Fruit fly (Drosophila melanogaster) whole organism, embryonic: Measurements from ENCODE around the gene Fer2.
A peak's percentile ranks its signal among the peaks of the same experiment; 100 is the strongest.

Experiments
- Bdp1 ChIP-seq: fragments of 200-800 bp; sonication (Bioruptor generic); optimal IDR thresholded peaks from 3 replicates; lab custom pipeline; 2016; ENCODE audit warnings: missing biosample characterization, missing genetic modification characterization
- CG10267 ChIP-seq: fragments of 200-800 bp; sonication (Bioruptor generic); optimal IDR thresholded peaks from 2 replicates; lab custom pipeline; 2018; ENCODE audit warnings: missing biosample characterization, mild to moderate bottlenecking, missing genetic modification characterization, moderate library complexity
- CG10431 ChIP-seq: fragments of 200-800 bp; sonication (Bioruptor generic); optimal IDR thresholded peaks from 3 replicates; lab custom pipeline; 2018; ENCODE audit warnings: missing biosample characterization, mild to moderate bottlenecking, missing genetic modification characterization
- CG10462 ChIP-seq: fragments of 200-800 bp; sonication (Bioruptor generic); optimal IDR thresholded peaks from 2 replicates; lab custom pipeline; 2016; ENCODE audit warnings: missing biosample characterization, missing genetic modification characterization
- CG10959 ChIP-seq: fragments of 200-800 bp; sonication (Bioruptor generic); IDR thresholded peaks from 2 replicates; pipeline ENCODE4 v1.3.6; 2022; ENCODE audit warnings: missing biosample characterization, missing genetic modification characterization
- CG12071 ChIP-seq: fragments of 200-800 bp; sonication (Bioruptor generic); optimal IDR thresholded peaks from 3 replicates; lab custom pipeline; 2018; ENCODE audit warnings: missing biosample characterization, mild to moderate bottlenecking, missing genetic modification characterization
- CG12942 ChIP-seq: fragments of 200-800 bp; sonication (Bioruptor generic); optimal IDR thresholded peaks from 3 replicates; lab custom pipeline; 2016; ENCODE audit warnings: missing biosample characterization, missing genetic modification characterization
- CG14014 ChIP-seq: fragments of 200-800 bp; sonication (Bioruptor generic); IDR thresholded peaks from 2 replicates; pipeline ENCODE4 v1.3.6; 2022; ENCODE audit warnings: missing biosample characterization, missing genetic modification characterization
- CG14050 ChIP-seq: fragments of 200-800 bp; sonication (Bioruptor generic); IDR thresholded peaks from 3 replicates; pipeline ENCODE4 v1.3.6; 2022; ENCODE audit warnings: missing biosample characterization, missing genetic modification characterization
- CG1603 ChIP-seq: fragments of 200-800 bp; sonication (Bioruptor generic); optimal IDR thresholded peaks from 2 replicates; lab custom pipeline; 2019; ENCODE audit warnings: missing biosample characterization, mild to moderate bottlenecking, missing genetic modification characterization, moderate library complexity
- CG17802 ChIP-seq: fragments of 200-800 bp; sonication (Bioruptor generic); optimal IDR thresholded peaks from 2 replicates; lab custom pipeline; 2018; ENCODE audit warnings: missing biosample characterization, mild to moderate bottlenecking, missing genetic modification characterization, moderate library complexity
- CG2116 ChIP-seq: fragments of 200-800 bp; sonication (Bioruptor generic); optimal IDR thresholded peaks from 3 replicates; lab custom pipeline; 2018; ENCODE audit warnings: missing biosample characterization, mild to moderate bottlenecking, missing genetic modification characterization
- CG34224 ChIP-seq: fragments of 200-800 bp; sonication (Bioruptor generic); IDR thresholded peaks from 3 replicates; pipeline ENCODE4 v1.3.6; 2022; ENCODE audit warnings: missing biosample characterization, missing genetic modification characterization; ENCODE audit not compliant: partially characterized antibody
- CG4328 ChIP-seq: fragments of 200-800 bp; sonication (Bioruptor generic); optimal IDR thresholded peaks from 3 replicates; lab custom pipeline; 2017; ENCODE audit warnings: missing biosample characterization, missing genetic modification reagents, missing genetic modification characterization
- CG4404 ChIP-seq: fragments of 200-800 bp; sonication (Bioruptor generic); IDR thresholded peaks from 2 replicates; pipeline ENCODE4 v1.3.6; 2022; ENCODE audit warnings: missing biosample characterization, missing genetic modification characterization
- CG4424 ChIP-seq: fragments of 200-800 bp; sonication (Bioruptor generic); optimal IDR thresholded peaks from 3 replicates; lab custom pipeline; 2016; ENCODE audit warnings: missing biosample characterization, missing genetic modification characterization
- CG6689 ChIP-seq: fragments of 200-800 bp; sonication (Bioruptor generic); IDR thresholded peaks from 2 replicates; pipeline ENCODE4 v1.3.6; 2022; ENCODE audit warnings: missing biosample characterization, missing genetic modification characterization
- CG7963 ChIP-seq: fragments of 200-800 bp; sonication (Bioruptor generic); IDR thresholded peaks from 3 replicates; pipeline ENCODE4 v1.3.6; 2022; ENCODE audit warnings: missing biosample characterization, missing genetic modification characterization; ENCODE audit not compliant: partially characterized antibody
- CG7987 ChIP-seq: fragments of 200-800 bp; sonication (Bioruptor generic); optimal IDR thresholded peaks from 2 replicates; lab custom pipeline; 2018; ENCODE audit warnings: missing biosample characterization, mild to moderate bottlenecking, missing genetic modification characterization, moderate library complexity
- CG8478 ChIP-seq: fragments of >200 bp; optimal IDR thresholded peaks from 2 replicates; lab custom pipeline; 2018
- HLH3B ChIP-seq: fragments of 200-800 bp; sonication (Bioruptor generic); IDR thresholded peaks from 2 replicates; pipeline ENCODE4 v1.3.6; 2022; ENCODE audit warnings: missing biosample characterization, missing genetic modification characterization
- Hand ChIP-seq: fragments of 200-800 bp; sonication (Bioruptor generic); optimal IDR thresholded peaks from 2 replicates; lab custom pipeline; 2017; ENCODE audit warnings: mild to moderate bottlenecking, missing biosample characterization, missing genetic modification reagents, missing genetic modification characterization
- Oaz ChIP-seq: fragments of 200-800 bp; sonication (Bioruptor generic); IDR thresholded peaks from 2 replicates; pipeline ENCODE4 v1.3.6; 2022; ENCODE audit warnings: missing biosample characterization, missing genetic modification characterization
- Oli ChIP-seq: fragments of 200-800 bp; sonication (Bioruptor generic); optimal IDR thresholded peaks from 2 replicates; lab custom pipeline; 2018; ENCODE audit warnings: missing biosample characterization, mild to moderate bottlenecking, missing genetic modification characterization, moderate library complexity
- Pdp1 ChIP-seq, 2 experiments: fragments of 200-800 bp; sonication (Bioruptor generic); optimal IDR thresholded peaks; 3 replicates each; lab custom pipeline; 2016; ENCODE audit warnings: missing biosample characterization in 2 of 2, missing genetic modification characterization in 2 of 2, mild to moderate bottlenecking in 1 of 2, moderate library complexity in 1 of 2
- Ssrp ChIP-seq: fragments of 200-800 bp; sonication (Bioruptor generic); optimal IDR thresholded peaks from 2 replicates; lab custom pipeline; 2018; ENCODE audit warnings: missing biosample characterization, mild to moderate bottlenecking, missing genetic modification characterization, moderate library complexity
- ato ChIP-seq: fragments of 200-800 bp; sonication (Bioruptor generic); IDR thresholded peaks from 2 replicates; pipeline ENCODE4 v1.3.6; 2022; ENCODE audit warnings: missing biosample characterization, missing genetic modification characterization; ENCODE audit not compliant: partially characterized antibody
- bbx ChIP-seq: fragments of 200-800 bp; sonication (Bioruptor generic); IDR thresholded peaks from 2 replicates; pipeline ENCODE4 v1.3.6; 2022; ENCODE audit warnings: missing biosample characterization, missing genetic modification characterization; ENCODE audit not compliant: partially characterized antibody
- br ChIP-seq: fragments of >200 bp; optimal IDR thresholded peaks from 2 replicates; lab custom pipeline; 2017
- cwo ChIP-seq: fragments of 200-800 bp; sonication (Bioruptor generic); optimal IDR thresholded peaks from 3 replicates; lab custom pipeline; 2017; ENCODE audit warnings: missing biosample characterization, missing genetic modification characterization, mild to moderate bottlenecking, moderate library complexity, missing genetic modification reagents
- danr ChIP-seq: fragments of 200-800 bp; sonication (Bioruptor generic); IDR thresholded peaks from 2 replicates; pipeline ENCODE4 v1.3.6; 2022; ENCODE audit warnings: missing biosample characterization, missing genetic modification characterization
- dmrt99B ChIP-seq: fragments of 200-800 bp; sonication (Bioruptor generic); optimal IDR thresholded peaks from 2 replicates; lab custom pipeline; 2018; ENCODE audit warnings: missing biosample characterization, mild to moderate bottlenecking, missing genetic modification characterization, moderate library complexity
- ems ChIP-seq: fragments of 200-800 bp; sonication (Bioruptor generic); optimal IDR thresholded peaks from 3 replicates; lab custom pipeline; 2016; ENCODE audit warnings: missing biosample characterization, missing genetic modification characterization
- fu2 ChIP-seq: fragments of 200-800 bp; sonication (Bioruptor generic); optimal IDR thresholded peaks from 2 replicates; lab custom pipeline; 2016; ENCODE audit warnings: missing biosample characterization, missing genetic modification characterization
- gce ChIP-seq: fragments of 200-800 bp; sonication (Bioruptor generic); IDR thresholded peaks from 3 replicates; pipeline ENCODE4 v1.3.6; 2022; ENCODE audit warnings: missing biosample characterization, missing genetic modification characterization
- ham ChIP-seq: fragments of 200-800 bp; sonication (Bioruptor generic); IDR thresholded peaks from 2 replicates; pipeline ENCODE4 v1.3.6; 2022; ENCODE audit warnings: missing biosample characterization, missing genetic modification characterization
- her ChIP-seq: fragments of 200-800 bp; sonication (Bioruptor generic); optimal IDR thresholded peaks from 2 replicates; lab custom pipeline; 2016; ENCODE audit warnings: missing biosample characterization, missing genetic modification characterization
- lilli ChIP-seq: fragments of 200-800 bp; sonication (Bioruptor generic); optimal IDR thresholded peaks from 3 replicates; lab custom pipeline; 2016; ENCODE audit warnings: missing biosample characterization, missing genetic modification characterization
- pan ChIP-seq, 4 experiments: fragments of >200 bp in 3 of 4; fragments of 200-800 bp in 1 of 4; sonication (Bioruptor generic) in 1 of 4; optimal IDR thresholded peaks in 3 of 4; IDR thresholded peaks in 1 of 4; 2 replicates each; pipeline versions ENCODE4 v1.3.6 to Lab custom; 2017 to 2022; ENCODE audit warnings: missing biosample characterization in 2 of 4, missing genetic modification characterization in 2 of 4, mixed read lengths in 1 of 4
- pnt ChIP-seq: fragments of 200-800 bp; sonication (Bioruptor generic); optimal IDR thresholded peaks from 3 replicates; lab custom pipeline; 2016; ENCODE audit warnings: missing biosample characterization, missing genetic modification characterization
- pum ChIP-seq: fragments of 200-800 bp; sonication (Bioruptor generic); optimal IDR thresholded peaks from 2 replicates; lab custom pipeline; 2016; ENCODE audit warnings: missing biosample characterization, missing genetic modification characterization
- ranshi ChIP-seq: fragments of 200-800 bp; sonication (Bioruptor generic); IDR thresholded peaks from 2 replicates; pipeline ENCODE4 v1.3.6; 2022; ENCODE audit warnings: missing biosample characterization, missing genetic modification characterization
- so ChIP-seq: fragments of 200-800 bp; sonication (Bioruptor generic); IDR thresholded peaks from 3 replicates; pipeline ENCODE4 v1.3.6; 2022; ENCODE audit warnings: missing biosample characterization, missing genetic modification characterization
- sob ChIP-seq: fragments of 200-800 bp; sonication (Bioruptor generic); IDR thresholded peaks from 2 replicates; pipeline ENCODE4 v1.3.6; 2022; ENCODE audit warnings: missing biosample characterization, missing genetic modification characterization
- stc ChIP-seq: fragments of 200-800 bp; sonication (Bioruptor generic); IDR thresholded peaks from 2 replicates; pipeline ENCODE4 v1.3.6; 2022; ENCODE audit warnings: missing biosample characterization, missing genetic modification characterization
- stwl ChIP-seq: fragments of 200-800 bp; sonication (Bioruptor generic); optimal IDR thresholded peaks from 3 replicates; lab custom pipeline; 2018; ENCODE audit warnings: missing biosample characterization, mild to moderate bottlenecking, missing genetic modification characterization, moderate library complexity
- tin ChIP-seq: fragments of 200-800 bp; sonication (Bioruptor generic); optimal IDR thresholded peaks from 3 replicates; lab custom pipeline; 2016; ENCODE audit warnings: missing biosample characterization, missing genetic modification characterization
- tio ChIP-seq: fragments of 200-800 bp; sonication (Bioruptor generic); optimal IDR thresholded peaks from 2 replicates; lab custom pipeline; 2017; ENCODE audit warnings: missing biosample characterization, missing genetic modification characterization, inconsistent platforms
- toy ChIP-seq: fragments of 200-800 bp; sonication (Bioruptor generic); IDR thresholded peaks from 2 replicates; pipeline ENCODE4 v1.3.6; 2022; ENCODE audit warnings: missing biosample characterization, missing genetic modification characterization

Fer2 gene

dm6 chr3R:16157564-16158242, 6.6 kb upstream of the Fer2 start (continued):
- no peak for TF ChIP-seq Oaz (GFP tag; lab: Robert Waterston, UW)
- TF ChIP-seq stc (GFP tag; lab: Robert Waterston, UW), result peak; percentile 57
- no peak for TF ChIP-seq CG14050
- TF ChIP-seq CG34224 (GFP tag; lab: Robert Waterston, UW), result peak; percentile 51; the same call in 1 of the 3 replicates
- TF ChIP-seq CG4404, result no peak
- no peak for TF ChIP-seq CG2116 (GFP tag; lab: Kevin White, UChicago)
- TF ChIP-seq CG10267 (tag; lab: Kevin White, UChicago), result peak; percentile 16
- TF ChIP-seq CG4328, result no peak
- TF ChIP-seq dmrt99B, result peak; percentile 70
- no peak for TF ChIP-seq CG14014
- no peak for TF ChIP-seq pan (optimal IDR thresholded peaks at IDR 0.05; lab: Kevin White, UChicago)
- TF ChIP-seq pan (GFP tag; optimal IDR thresholded peaks at IDR 0.05 in 1 of 2, IDR thresholded peaks at IDR 0.05 in 1 of 2), result peak in 1 of 2 experiments; percentile 61
- no peak for TF ChIP-seq CG12942 (GFP tag; lab: Kevin White, UChicago)
- peak in 1 of 2 experiments; percentile 86 for TF ChIP-seq Pdp1 (GFP tag; optimal IDR thresholded peaks at IDR 0.05; lab: Kevin White, UChicago)
- TF ChIP-seq bbx (GFP tag; lab: Robert Waterston, UW), result peak; percentile 49; the same call in 1 of the 2 replicates
- no peak for TF ChIP-seq Hand (GFP tag; lab: Kevin White, UChicago)
- TF ChIP-seq pnt (GFP tag; lab: Kevin White, UChicago), result no peak
- no peak for TF ChIP-seq CG17802 (tag; lab: Kevin White, UChicago)
- TF ChIP-seq ranshi (GFP tag; lab: Robert Waterston, UW), result no peak
- no peak for TF ChIP-seq fu2 (GFP tag; lab: Kevin White, UChicago)
- no peak for TF ChIP-seq CG7987 (GFP tag; lab: Kevin White, UChicago)
- TF ChIP-seq CG1603, result no peak
- no peak for TF ChIP-seq danr (GFP tag; lab: Robert Waterston, UW)
- no peak for TF ChIP-seq br (lab: Kevin White, UChicago)
- peak; percentile 40 for TF ChIP-seq her (GFP tag; lab: Kevin White, UChicago)
- no peak for TF ChIP-seq ham (GFP tag; lab: Robert Waterston, UW)
- no peak for TF ChIP-seq CG10431 (GFP tag; lab: Kevin White, UChicago)
- TF ChIP-seq Oli, result peak; percentile 58
- TF ChIP-seq so (GFP tag; lab: Robert Waterston, UW), result 0 out of 3 replicates have a peak, but pooled peaks have one; percentile 46
- TF ChIP-seq sob (GFP tag; lab: Robert Waterston, UW), result peak; percentile 50; the same call in 1 of the 2 replicates
- peak; percentile 51; the same call in 1 of the 2 replicates for TF ChIP-seq HLH3B (GFP tag; lab: Robert Waterston, UW)
- TF ChIP-seq cwo (GFP tag; lab: Kevin White, UChicago), result no peak
- TF ChIP-seq Ssrp (tag; lab: Kevin White, UChicago), result peak; percentile 30
- no peak for TF ChIP-seq ems
- TF ChIP-seq CG10959, result no peak
- peak; percentile 36 for TF ChIP-seq CG4424 (GFP tag; lab: Kevin White, UChicago)
- peak; percentile 32 for TF ChIP-seq tio (GFP tag; lab: Kevin White, UChicago)
- TF ChIP-seq lilli (GFP tag; lab: Kevin White, UChicago), result peak; percentile 23
- no peak; the same call in 1 of the 2 replicates for TF ChIP-seq toy (GFP tag; lab: Robert Waterston, UW)
- TF ChIP-seq CG12071 (GFP tag; lab: Kevin White, UChicago), result peak; percentile 5
- TF ChIP-seq tin (GFP tag; lab: Kevin White, UChicago), result no peak
- TF ChIP-seq gce (GFP tag; lab: Robert Waterston, UW), result no peak
- no peak for TF ChIP-seq Bdp1 (GFP tag; lab: Kevin White, UChicago)
- TF ChIP-seq ato (GFP tag; lab: Robert Waterston, UW), result no peak
- no peak for TF ChIP-seq CG7963 (GFP tag; lab: Robert Waterston, UW)
- no peak for TF ChIP-seq CG8478 (lab: Kevin White, UChicago)
- no peak for TF ChIP-seq pum (GFP tag; lab: Kevin White, UChicago)
- no peak for TF ChIP-seq CG6689 (GFP tag; lab: Robert Waterston, UW)
- TF ChIP-seq stwl (tag; lab: Kevin White, UChicago), result no peak
- no peak for TF ChIP-seq CG10462
